Fruit fly (Drosophila melanogaster): Measurements from ENCODE around the gene CG4553.

CG4553 gene

DNA sequence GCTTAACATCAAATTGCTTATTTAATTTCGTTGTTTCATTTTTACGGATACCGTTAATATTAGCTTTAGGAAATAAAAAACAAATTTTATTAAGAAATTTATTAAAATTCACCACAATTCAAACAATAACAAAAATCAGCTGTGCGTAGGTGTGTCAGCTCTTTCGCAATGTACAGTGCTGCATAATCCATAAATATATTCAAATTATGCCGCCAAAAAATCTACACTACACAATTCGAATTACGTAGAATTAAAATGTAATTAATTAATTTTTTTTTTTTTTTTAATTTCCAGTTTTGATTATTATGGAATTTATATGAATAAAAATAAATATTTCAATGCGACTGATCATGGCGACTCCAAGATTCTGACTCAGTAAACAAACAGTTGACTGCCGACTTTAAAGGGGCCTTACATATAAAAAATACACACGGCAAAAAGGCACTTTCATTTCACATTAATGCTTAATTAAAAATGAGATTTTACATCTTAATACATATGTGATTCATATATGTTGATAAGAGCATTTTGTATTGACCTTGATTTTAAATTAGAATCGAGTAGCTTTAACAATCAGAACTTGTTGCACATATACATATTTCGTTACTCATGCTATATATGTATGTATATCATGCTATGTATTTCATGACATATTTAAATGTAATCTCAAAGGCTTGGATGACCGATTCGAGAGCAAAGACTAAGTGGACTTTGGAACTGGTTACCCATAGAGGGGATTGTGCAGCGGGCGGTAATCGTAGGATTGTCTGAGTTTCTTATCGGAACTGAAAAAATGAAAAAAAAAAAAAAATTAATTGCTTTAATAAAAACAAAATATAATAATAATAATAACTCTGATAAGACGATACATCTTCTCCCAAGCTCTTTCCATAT lies 16.8 kb upstream of the CG4553 start (continued):
- TF ChIP-seq Sox100B (GFP tag; optimal IDR thresholded peaks at IDR 0.05) (no peak), Pdp1 (GFP tag; optimal IDR thresholded peaks at IDR 0.05) (peak in 1 of 2 experiments; percentile 71), maf-S (GFP tag; optimal IDR thresholded peaks at IDR 0.05) (no peak), E2f2 (GFP tag; IDR thresholded peaks at IDR 0.05) (peak; percentile 95), CTCF (GFP tag; optimal IDR thresholded peaks at IDR 0.05) (peak; percentile 20), Dp (GFP tag; optimal IDR thresholded peaks at IDR 0.05) (peak; percentile 91), Max (GFP tag; optimal IDR thresholded peaks at IDR 0.05) (peak; percentile 12), CG10267 (tag; optimal IDR thresholded peaks at IDR 0.05) (peak; percentile 91), CG15514 (GFP tag; optimal IDR thresholded peaks at IDR 0.05) (peak; percentile 44), Sry-β (GFP tag; optimal IDR thresholded peaks at IDR 0.05) (peak; percentile 39), Med (GFP tag) (peak; percentile 54), tup (GFP tag; optimal IDR thresholded peaks at IDR 0.05) (no peak), Hsf (GFP tag; optimal IDR thresholded peaks at IDR 0.05) (no peak), MBD-R2 (GFP tag; IDR thresholded peaks at IDR 0.05) (peak; percentile 30; the same call in 1 of the 2 replicates), nom (GFP tag; optimal IDR thresholded peaks at IDR 0.05) (peak; percentile 95), CG7839 (tag; optimal IDR thresholded peaks at IDR 0.05) (peak; percentile 1), bsh (GFP tag; optimal IDR thresholded peaks at IDR 0.05) (peak in 1 of 2 experiments; percentile 53), CG10959 (GFP tag; IDR thresholded peaks at IDR 0.05) (no peak), Usf (GFP tag; optimal IDR thresholded peaks at IDR 0.05) (no peak), gem (tag; optimal IDR thresholded peaks at IDR 0.05) (peak; percentile 16)

DNA sequence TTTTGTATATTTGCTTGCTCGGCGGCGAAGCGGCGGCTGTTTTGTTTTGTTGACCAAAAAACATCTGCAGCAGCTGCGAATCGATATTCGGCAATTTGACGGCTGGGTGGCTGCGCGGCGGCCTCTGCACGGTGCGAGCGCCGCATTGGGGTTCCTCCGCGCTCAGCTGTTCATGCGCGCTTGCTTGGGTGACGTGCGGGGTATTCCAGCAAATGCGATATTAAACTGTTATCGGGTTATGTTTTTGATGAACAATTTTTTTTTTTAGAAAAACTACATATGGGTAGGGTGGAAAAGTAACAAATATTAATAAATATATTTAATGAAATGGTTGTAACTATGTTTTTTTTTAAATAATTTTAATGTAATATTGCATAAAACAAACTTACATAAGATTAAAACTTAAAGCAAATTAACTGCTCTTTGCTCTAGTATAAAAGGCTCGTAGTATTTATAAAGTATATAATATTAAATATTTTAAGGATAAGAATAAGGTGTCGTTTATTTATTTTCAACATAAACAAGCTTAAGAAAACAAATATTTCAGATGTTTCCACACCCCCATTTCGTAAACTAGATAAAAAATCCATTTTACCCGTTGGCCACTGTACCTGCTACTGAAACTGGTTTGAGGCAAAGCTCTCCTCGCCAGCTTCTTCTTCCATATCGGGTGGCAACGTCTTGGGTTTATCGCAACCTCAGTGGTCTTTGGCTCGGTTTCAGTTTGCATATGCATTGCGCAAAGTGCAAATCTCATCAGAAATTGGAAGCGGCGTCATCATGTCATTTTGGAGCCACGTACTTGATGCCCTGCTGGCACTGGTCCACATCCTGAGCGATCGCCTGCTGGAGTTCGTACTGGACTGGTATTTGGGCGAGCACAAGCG lies 14.3 kb upstream of the CG4553 start, which contains the start of the genes Gnpat and CG5112:
TSS of gene Gnpat (minus strand) at position 159 of the 887 bp plus-strand sequence.
TSS of gene CG5112 (plus strand) at position 683 of the 887 bp plus-strand sequence.
- TF ChIP-seq CG14441 (GFP tag; IDR thresholded peaks at IDR 0.05) (peak; percentile 69), grn (GFP tag; optimal IDR thresholded peaks at IDR 0.05) (no peak), fd102C (GFP tag; optimal IDR thresholded peaks at IDR 0.05) (no peak), dpn (GFP tag; optimal IDR thresholded peaks at IDR 0.05) (peak in 1 of 2 experiments; percentile 57), CG32772 (GFP tag; IDR thresholded peaks at IDR 0.05) (peak; percentile 40), mam (GFP tag; optimal IDR thresholded peaks at IDR 0.05) (peak; percentile 36), Adf1 (GFP tag; IDR thresholded peaks at IDR 0.05) (peak; percentile 66), CG10321 (GFP tag; IDR thresholded peaks at IDR 0.05) (no peak), Optix (GFP tag; IDR thresholded peaks at IDR 0.05) (peak; percentile 62), CG12104 (GFP tag; optimal IDR thresholded peaks at IDR 0.05) (peak; percentile 35), CG6683 (GFP tag; optimal IDR thresholded peaks at IDR 0.05) (no peak), HLH54F (GFP tag; optimal IDR thresholded peaks at IDR 0.05) (peak; percentile 61), CG9932 (GFP tag; IDR thresholded peaks at IDR 0.05) (peak; percentile 90), Chrac-16 (GFP tag; optimal IDR thresholded peaks at IDR 0.05) (peak; percentile 52), Aef1 (GFP tag; IDR thresholded peaks at IDR 0.05) (peak; percentile 65), da (GFP tag; optimal IDR thresholded peaks at IDR 0.05) (peak; percentile 82), sima (GFP tag; optimal IDR thresholded peaks at IDR 0.05) (no peak), C15 (GFP tag; IDR thresholded peaks at IDR 0.05) (no peak), Hmx (GFP tag; optimal IDR thresholded peaks at IDR 0.05) (no peak), exex (tag; optimal IDR thresholded peaks at IDR 0.05) (no peak), CG13775 (GFP tag; optimal IDR thresholded peaks at IDR 0.05) (peak; percentile 47), pb (GFP tag; optimal IDR thresholded peaks at IDR 0.05) (peak; percentile 58), CG3065 (GFP tag; optimal IDR thresholded peaks at IDR 0.05) (no peak), Ada2b (GFP tag; IDR thresholded peaks at IDR 0.05) (peak; percentile 62), dmrt99B (tag; optimal IDR thresholded peaks at IDR 0.05) (peak; percentile 31), jigr1 (GFP tag; IDR thresholded peaks at IDR 0.05) (no peak; the same call in 2 of the 3 replicates), nerfin-2 (GFP tag; IDR thresholded peaks at IDR 0.05; ENCODE audit: partially characterized antibody) (peak; percentile 71)

Measured in whole organism, embryonic.